Worm (Caenorhabditis elegans) whole organism, midembryonic: ENCODE results near the gene sip-1.

Source experiments
- T22C8.4 ChIP-seq: fragments of 200-800 bp; sonication (Bioruptor generic); IDR thresholded peaks from 2 replicates; pipeline ENCODE4 v1.3.6; 2022; ENCODE audit warnings: missing genetic modification characterization, missing compliant biosample characterization
- cog-1 ChIP-seq: sonication (generic microtip); optimal IDR thresholded peaks from 2 replicates; lab custom pipeline; 2016; ENCODE audit warnings: missing genetic modification characterization, missing compliant biosample characterization
- flt-1 ChIP-seq: fragments of 200-800 bp; sonication (Bioruptor generic); IDR thresholded peaks from 2 replicates; pipeline ENCODE4 v1.3.6; 2022; ENCODE audit warnings: missing genetic modification characterization, missing compliant biosample characterization
- klf-2 ChIP-seq: fragments of 200-800 bp; sonication (Bioruptor generic); conservative IDR thresholded peaks from 2 replicates; pipeline ENCODE4 v1.3.6; 2022; ENCODE audit warnings: missing genetic modification reagents, missing genetic modification characterization, missing compliant biosample characterization
- med-1 ChIP-seq: sonication (generic microtip); optimal IDR thresholded peaks from 2 replicates; lab custom pipeline; 2017; ENCODE audit warnings: missing genetic modification characterization, mild to moderate bottlenecking, missing compliant biosample characterization, antibody characterized with exemption, missing genetic modification reagents; ENCODE audit not compliant: insufficient read depth
- ref-1 ChIP-seq: fragments of 200-800 bp; sonication (Bioruptor generic); conservative IDR thresholded peaks from 2 replicates; pipeline ENCODE4 v1.3.6; 2022; ENCODE audit warnings: missing genetic modification reagents, missing genetic modification characterization, missing compliant biosample characterization
- tab-1 ChIP-seq: fragments of 200-800 bp; sonication (Bioruptor generic); IDR thresholded peaks from 2 replicates; pipeline ENCODE4 v1.3.6; 2022; ENCODE audit warnings: missing genetic modification characterization, missing compliant biosample characterization
- ztf-23 ChIP-seq: fragments of 200-800 bp; sonication (Bioruptor generic); IDR thresholded peaks from 2 replicates; pipeline ENCODE4 v1.3.6; 2022; ENCODE audit warnings: missing genetic modification reagents, missing genetic modification characterization, missing compliant biosample characterization
- ztf-29 ChIP-seq: fragments of 200-800 bp; sonication (Bioruptor generic); IDR thresholded peaks from 2 replicates; pipeline ENCODE4 v1.3.6; 2022; ENCODE audit warnings: missing genetic modification reagents, missing genetic modification characterization, missing compliant biosample characterization

The sip-1 gene

DNA sequence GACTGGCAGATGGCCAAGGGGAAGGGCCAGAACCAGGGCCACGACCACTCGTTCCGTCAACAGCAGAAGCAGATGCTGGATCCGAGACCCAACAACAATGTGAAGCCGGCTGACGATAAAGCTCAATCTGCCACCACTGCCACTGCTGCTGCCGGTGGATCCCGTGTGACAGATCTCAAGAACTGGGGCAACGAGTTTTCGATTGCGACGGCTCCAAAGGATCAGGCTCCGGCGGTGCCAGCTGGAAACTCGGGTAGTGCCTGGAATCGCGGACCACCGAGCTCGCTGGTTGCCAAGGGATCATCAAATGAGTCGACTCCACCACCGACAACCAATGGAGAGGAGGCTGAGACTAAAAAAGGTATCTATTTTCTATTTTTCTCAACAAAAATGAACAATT is 42.1 kb downstream of the sip-1 start:
- TF ChIP-seq ref-1 (GFP tag; lab: Robert Waterston, UW) (no peak), tab-1 (GFP tag; lab: Robert Waterston, UW) (no peak), ztf-29 (GFP tag; lab: Robert Waterston, UW) (no peak), klf-2 (GFP tag; lab: Robert Waterston, UW) (no peak), flt-1 (no peak), cog-1 (no peak), med-1 (GFP tag; lab: Kevin White, UChicago) (no peak), ztf-23 (GFP tag; lab: Robert Waterston, UW) (no peak), T22C8.4 (no peak)

DNA sequence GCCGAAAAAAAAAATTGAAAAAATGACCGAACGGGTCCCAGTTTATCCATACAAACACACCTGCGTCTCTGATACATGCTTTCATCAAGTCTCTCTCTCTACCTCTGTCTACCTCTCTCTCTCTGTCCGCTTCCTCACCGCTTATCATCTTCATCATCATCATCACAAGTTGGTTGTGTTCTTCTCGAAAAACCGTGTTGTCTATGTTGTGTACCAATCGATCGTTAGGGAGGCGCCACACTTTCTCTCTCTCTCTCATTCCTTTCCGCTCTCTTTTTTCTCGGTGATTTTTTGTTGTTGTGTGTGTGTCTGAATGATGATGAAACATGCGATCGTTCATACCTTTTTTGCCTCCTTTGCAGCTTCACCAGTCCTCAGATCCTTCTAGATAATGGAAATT is 42.9 kb downstream of the sip-1 start:
- no peak for TF ChIP-seq klf-2 (GFP tag; lab: Robert Waterston, UW)
- no peak for TF ChIP-seq ztf-29 (GFP tag; lab: Robert Waterston, UW)
- TF ChIP-seq med-1 (GFP tag; lab: Kevin White, UChicago), result no peak
- TF ChIP-seq flt-1, result no peak

DNA sequence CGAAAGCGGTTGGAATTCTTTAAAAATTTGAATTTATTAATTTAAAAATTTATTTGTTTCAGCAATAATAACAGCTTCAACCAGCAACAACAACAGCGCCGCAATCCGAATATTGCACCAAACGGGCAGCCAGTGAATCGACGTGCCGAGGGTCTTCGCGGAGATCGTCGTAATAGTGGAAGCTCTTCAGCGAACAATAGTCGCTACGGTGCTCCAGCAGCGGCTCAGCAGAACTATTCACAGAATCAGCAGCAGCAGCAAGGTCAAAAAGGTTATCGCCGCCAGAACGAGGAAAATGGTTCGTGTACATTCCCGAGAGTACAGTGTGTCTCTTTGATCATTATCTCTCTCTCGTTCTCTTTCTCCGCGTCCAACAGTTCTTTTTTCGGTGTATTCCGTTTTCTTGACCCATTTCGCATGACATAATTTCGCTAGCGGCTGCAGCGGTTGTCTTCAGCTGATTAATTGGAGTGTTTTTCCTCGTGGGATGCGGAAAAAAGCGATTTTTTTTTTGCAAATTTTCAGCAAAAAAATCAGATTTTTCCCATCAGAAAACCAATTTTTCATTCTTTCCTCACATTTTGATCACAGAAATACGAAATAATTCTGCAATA is 43.6 kb downstream of the sip-1 start:
- TF ChIP-seq cog-1 (no peak), tab-1 (GFP tag; lab: Robert Waterston, UW) (no peak), med-1 (GFP tag; lab: Kevin White, UChicago) (no peak), klf-2 (GFP tag; lab: Robert Waterston, UW) (no peak), T22C8.4 (no peak), ztf-29 (GFP tag; lab: Robert Waterston, UW) (no peak), ref-1 (GFP tag; lab: Robert Waterston, UW) (no peak), flt-1 (no peak), ztf-23 (GFP tag; lab: Robert Waterston, UW) (no peak)

DNA sequence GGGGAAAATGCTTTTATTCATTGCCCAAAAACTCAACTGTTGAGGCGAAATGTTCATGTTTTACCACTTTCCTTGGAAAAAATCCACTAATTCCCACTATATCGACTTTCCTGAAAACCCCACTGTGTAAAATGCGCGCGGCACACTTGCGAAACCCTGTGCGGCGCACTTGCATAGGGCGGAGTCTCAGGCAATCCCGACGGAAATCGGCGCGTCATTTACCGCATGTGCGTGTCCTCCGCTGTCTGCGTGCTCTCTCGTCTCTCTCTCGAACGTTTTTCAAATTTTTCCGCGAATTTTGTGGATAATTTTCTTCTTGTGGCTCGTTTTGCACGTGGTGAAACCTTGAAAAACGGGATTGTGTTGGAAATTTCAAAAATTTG is 45.4 kb downstream of the sip-1 start, which contains the start of gene atx-2:
Gene atx-2 (plus strand): TSS at position 226 of the 383 bp plus-strand sequence.
- TF ChIP-seq cog-1 (peak; percentile 95), med-1 (GFP tag; lab: Kevin White, UChicago) (peak; percentile 99), tab-1 (GFP tag; lab: Robert Waterston, UW) (peak; percentile 98), ztf-29 (GFP tag; lab: Robert Waterston, UW) (peak; percentile 98), klf-2 (GFP tag; lab: Robert Waterston, UW) (peak; percentile 99), ref-1 (GFP tag; lab: Robert Waterston, UW) (peak; percentile 91), T22C8.4 (peak; percentile 98), ztf-23 (GFP tag; lab: Robert Waterston, UW) (peak; percentile 98), flt-1 (peak; percentile 99)

DNA sequence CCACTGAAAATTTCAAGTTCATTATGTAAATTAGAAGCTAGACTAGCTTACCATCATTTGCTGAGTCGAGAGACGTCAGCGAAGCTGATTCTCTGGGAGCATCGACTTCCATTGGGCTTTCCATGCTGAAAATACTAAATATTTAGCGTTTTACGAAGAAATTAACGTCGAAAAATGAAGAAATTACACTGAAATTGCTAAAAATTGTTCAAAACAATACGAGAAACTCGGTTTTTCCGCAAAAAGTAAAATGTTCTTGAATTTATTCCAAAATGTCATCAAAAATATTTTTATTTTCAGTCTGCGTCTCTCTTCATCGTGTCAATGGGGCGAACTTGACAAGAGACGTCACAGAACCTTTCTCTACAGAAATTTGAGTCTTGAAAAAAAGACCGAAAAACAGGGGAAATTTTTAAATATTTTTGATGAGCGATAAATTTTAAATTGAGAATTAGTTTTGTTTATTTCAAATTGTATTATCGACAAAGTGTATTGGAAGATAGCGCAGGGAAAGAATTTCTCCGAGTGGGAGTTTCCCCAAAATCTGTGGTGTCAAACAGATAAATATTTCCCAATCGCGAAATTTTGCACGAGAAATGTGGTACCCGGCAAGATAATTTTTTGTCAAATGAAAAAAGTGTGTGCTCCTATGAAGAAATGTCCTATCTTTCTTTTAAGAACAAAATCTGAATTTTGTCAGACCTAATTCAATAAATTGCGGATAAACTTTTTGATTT is 46.0 kb downstream of the sip-1 start, which contains the start of gene ecps-1:
Gene ecps-1 (minus strand): TSS at position 125 of the 737 bp plus-strand sequence.
- TF ChIP-seq med-1 (GFP tag; lab: Kevin White, UChicago), result no peak
- TF ChIP-seq ref-1 (GFP tag; lab: Robert Waterston, UW), result no peak
- TF ChIP-seq klf-2 (GFP tag; lab: Robert Waterston, UW), result peak; percentile 79
- TF ChIP-seq ztf-23 (GFP tag; lab: Robert Waterston, UW), result peak; percentile 90
- TF ChIP-seq ztf-29 (GFP tag; lab: Robert Waterston, UW), result 0 out of 2 replicates have a peak, but pooled peaks have one; percentile 39
- TF ChIP-seq tab-1 (GFP tag; lab: Robert Waterston, UW), result no peak
- peak; percentile 59 for TF ChIP-seq cog-1
- TF ChIP-seq flt-1, result peak; percentile 77
- TF ChIP-seq T22C8.4, result 0 out of 2 replicates have a peak, but pooled peaks have one; percentile 6
